Fruit fly (Drosophila melanogaster): ENCODE data around the gene CG17260.

CG17260 gene

dm6 chr2L:2987681-2988381 is 49.2 kb upstream of the CG17260 start, which contains the start of the genes Chd1 and Bem46 (continued):
- TF ChIP-seq hbn (GFP tag; IDR thresholded peaks at IDR 0.05; ENCODE audit: partially characterized antibody) (no peak), CG13775 (GFP tag; optimal IDR thresholded peaks at IDR 0.05) (peak; percentile 92), Hmx (GFP tag; optimal IDR thresholded peaks at IDR 0.05) (no peak), CG10565 (GFP tag; optimal IDR thresholded peaks at IDR 0.05) (peak; percentile 19), Oaz (GFP tag; IDR thresholded peaks at IDR 0.05) (peak; percentile 67), dmrt99B (tag; optimal IDR thresholded peaks at IDR 0.05) (no peak), Hsf (GFP tag; optimal IDR thresholded peaks at IDR 0.05) (peak; percentile 87), Sry-β (GFP tag; optimal IDR thresholded peaks at IDR 0.05) (peak; percentile 96), amos (GFP tag; IDR thresholded peaks at IDR 0.05; ENCODE audit: partially characterized antibody) (peak; percentile 36; the same call in 1 of the 2 replicates), p53 (GFP tag; optimal IDR thresholded peaks at IDR 0.05) (no peak), CG11695 (GFP tag; IDR thresholded peaks at IDR 0.05) (peak; percentile 76), grn (GFP tag; optimal IDR thresholded peaks at IDR 0.05) (no peak), chif (GFP tag; optimal IDR thresholded peaks at IDR 0.05) (peak; percentile 59 to 79), crp (GFP tag; optimal IDR thresholded peaks at IDR 0.05) (peak; percentile 64 to 92), bigmax (GFP tag; optimal IDR thresholded peaks at IDR 0.05) (no peak), stc (GFP tag; IDR thresholded peaks at IDR 0.05) (peak; percentile 35; the same call in 1 of the 2 replicates), CG16815 (GFP tag; optimal IDR thresholded peaks at IDR 0.05) (peak; percentile 90), tll (GFP tag; optimal IDR thresholded peaks at IDR 0.05) (peak in 1 of 2 experiments; percentile 42), sqz (GFP tag; optimal IDR thresholded peaks at IDR 0.05) (no peak), CG8924 (tag; optimal IDR thresholded peaks at IDR 0.05) (peak; percentile 88), CG4854 (GFP tag; optimal IDR thresholded peaks at IDR 0.05) (peak; percentile 64), CG13894 (tag; optimal IDR thresholded peaks at IDR 0.05) (peak; percentile 76), scrt (GFP tag; optimal IDR thresholded peaks at IDR 0.05) (peak; percentile 75), CG18764 (GFP tag; optimal IDR thresholded peaks at IDR 0.05) (peak; percentile 75), CG7271 (tag; optimal IDR thresholded peaks at IDR 0.05) (peak; percentile 47), CG15073 (GFP tag; optimal IDR thresholded peaks at IDR 0.05) (no peak), nerfin-1 (tag; optimal IDR thresholded peaks at IDR 0.05) (peak; percentile 77), crol (GFP tag; IDR thresholded peaks at IDR 0.05) (peak; percentile 33; the same call in 1 of the 2 replicates), pan (optimal IDR thresholded peaks at IDR 0.05) (no peak), pan (GFP tag; optimal IDR thresholded peaks at IDR 0.05 in 1 of 2, IDR thresholded peaks at IDR 0.05 in 1 of 2) (peak in 1 of 2 experiments; percentile 86), lab (GFP tag; optimal IDR thresholded peaks at IDR 0.05) (no peak), gce (GFP tag; IDR thresholded peaks at IDR 0.05) (0 out of 3 replicates have a peak, but pooled peaks have one; percentile 8), vfl (GFP tag; optimal IDR thresholded peaks at IDR 0.05) (peak; percentile 73), CG12942 (GFP tag; optimal IDR thresholded peaks at IDR 0.05) (peak; percentile 88), CG7928 (GFP tag; optimal IDR thresholded peaks at IDR 0.05) (peak; percentile 38), pnt (GFP tag; optimal IDR thresholded peaks at IDR 0.05) (peak; percentile 74), CoRest (tag; optimal IDR thresholded peaks at IDR 0.05) (peak; percentile 94), CG17385 (GFP tag; optimal IDR thresholded peaks at IDR 0.05) (peak; percentile 76), aop (GFP tag; IDR thresholded peaks at IDR 0.05) (peak; percentile 53; the same call in 1 of the 2 replicates), Ada2b (GFP tag; IDR thresholded peaks at IDR 0.05) (peak; percentile 73), run (tag; optimal IDR thresholded peaks at IDR 0.05) (peak; percentile 26), Oli (tag; optimal IDR thresholded peaks at IDR 0.05) (peak; percentile 81), Antp (GFP tag; optimal IDR thresholded peaks at IDR 0.05) (peak; percentile 80), Hr3 (GFP tag; optimal IDR thresholded peaks at IDR 0.05) (peak; percentile 92), CG2116 (GFP tag; optimal IDR thresholded peaks at IDR 0.05) (peak; percentile 94), CG18599 (GFP tag; optimal IDR thresholded peaks at IDR 0.05) (peak; percentile 88), CG31441 (GFP tag; IDR thresholded peaks at IDR 0.05) (no peak; the same call in 1 of the 2 replicates), CG16813 (GFP tag; IDR thresholded peaks at IDR 0.05; ENCODE audit: partially characterized antibody) (peak; percentile 27; the same call in 1 of the 3 replicates)

Measured in whole organism, embryonic.